Worm (Caenorhabditis elegans): ENCODE results near the gene C25H3.15.

ce11 chrII:5698869-5699268 is 33.7 kb downstream of the C25H3.15 start, which contains the start of the genes C25H3.10 and C25H3.1:
- no peak for TF ChIP-seq blmp-1 (tag; optimal IDR thresholded peaks at IDR 0.05; ENCODE audit: insufficient read depth)
- no peak for TF ChIP-seq nhr-77 (tag; optimal IDR thresholded peaks at IDR 0.05)
- TF ChIP-seq lin-13 (GFP tag; optimal IDR thresholded peaks at IDR 0.05) = no peak
- TF ChIP-seq fos-1 (tag; optimal IDR thresholded peaks at IDR 0.05) = no peak
- no peak for TF ChIP-seq nhr-237 (tag; optimal IDR thresholded peaks at IDR 0.05)
- TF ChIP-seq mab-5 (tag; optimal IDR thresholded peaks at IDR 0.05) = no peak
- TF ChIP-seq skn-1 (tag; optimal IDR thresholded peaks at IDR 0.05) = no peak
- no peak for TF ChIP-seq lin-39 (tag; optimal IDR thresholded peaks at IDR 0.05)
- TF ChIP-seq aly-2 (tag; optimal IDR thresholded peaks at IDR 0.05) = no peak
- TF ChIP-seq elt-3 (tag; optimal IDR thresholded peaks at IDR 0.05) = no peak
- TF ChIP-seq ama-1 (optimal IDR thresholded peaks at IDR 0.05) = no peak
- TF ChIP-seq nhr-12 (tag; optimal IDR thresholded peaks at IDR 0.05) = no peak
- peak; percentile 6 for TF ChIP-seq snpc-4 (tag; optimal IDR thresholded peaks at IDR 0.05)
- TF ChIP-seq unc-39 (tag; optimal IDR thresholded peaks at IDR 0.05) = no peak

Measured in whole organism, L2 larva.